Fruit fly (Drosophila melanogaster): ENCODE results near the gene CG33342.

CG33342 gene

dm6 chr3R:24357698-24358097 lies 19.0 kb upstream of the CG33342 start, which contains the start of gene Golgin84:
Gene Golgin84, minus strand, starts transcription at chr3R:24357938.
- TF ChIP-seq EcR (GFP tag; optimal IDR thresholded peaks at IDR 0.05) (no peak), CG4496 (GFP tag; IDR thresholded peaks at IDR 0.05) (no peak), CG10348 (GFP tag; IDR thresholded peaks at IDR 0.05) (no peak), D1 (tag; optimal IDR thresholded peaks at IDR 0.05) (no peak), CG14655 (GFP tag; optimal IDR thresholded peaks at IDR 0.05) (no peak), CG8301 (tag; optimal IDR thresholded peaks at IDR 0.05) (no peak), CG15710 (tag; optimal IDR thresholded peaks at IDR 0.05) (no peak), CG12605 (GFP tag; IDR thresholded peaks at IDR 0.05) (no peak), rn (GFP tag; IDR thresholded peaks at IDR 0.05) (no peak), Snoo (tag; optimal IDR thresholded peaks at IDR 0.05) (no peak), Pif1B (GFP tag; optimal IDR thresholded peaks at IDR 0.05) (no peak)

dm6 chr3R:24359957-24360356 lies 16.7 kb upstream of the CG33342 start, which contains the start of gene CG18528:
Gene CG18528, minus strand, starts transcription at chr3R:24360144.
- TF ChIP-seq CG10348 (GFP tag; IDR thresholded peaks at IDR 0.05) (no peak), CG8159 (tag; optimal IDR thresholded peaks at IDR 0.05) (no peak), CG12605 (GFP tag; IDR thresholded peaks at IDR 0.05) (no peak)

- TF ChIP-seq CG8159 (tag; optimal IDR thresholded peaks at IDR 0.05), result no peak
- TF ChIP-seq CG13204 (GFP tag; optimal IDR thresholded peaks at IDR 0.05), result no peak
- TF ChIP-seq gl (tag; optimal IDR thresholded peaks at IDR 0.05), result no peak
- TF ChIP-seq CG17806 (tag; optimal IDR thresholded peaks at IDR 0.05), result no peak
- TF ChIP-seq EcR (GFP tag; optimal IDR thresholded peaks at IDR 0.05), result no peak
- no peak for TF ChIP-seq CG32121 (GFP tag; IDR thresholded peaks at IDR 0.05)
- TF ChIP-seq CG12605 (GFP tag; IDR thresholded peaks at IDR 0.05), result no peak
Observed at dm6 chr3R:24361583-24361982, 15.1 kb upstream of the CG33342 start, which contains the start of the genes CG5762 and CG33339. Gene CG5762, minus strand, starts transcription at chr3R:24361683. Gene CG33339, plus strand, starts transcription at chr3R:24361847.

- no peak for TF ChIP-seq gl (tag; optimal IDR thresholded peaks at IDR 0.05)
- no peak for TF ChIP-seq CG8159 (tag; optimal IDR thresholded peaks at IDR 0.05)
- TF ChIP-seq Snoo (tag; optimal IDR thresholded peaks at IDR 0.05), result no peak
- TF ChIP-seq Ets98B (GFP tag; IDR thresholded peaks at IDR 0.05), result no peak
- no peak for TF ChIP-seq CG32121 (GFP tag; IDR thresholded peaks at IDR 0.05)
- TF ChIP-seq Pif1A (GFP tag; optimal IDR thresholded peaks at IDR 0.05), result no peak
- TF ChIP-seq rn (GFP tag; IDR thresholded peaks at IDR 0.05), result no peak
- no peak for TF ChIP-seq Pif1B (GFP tag; optimal IDR thresholded peaks at IDR 0.05)
- no peak for TF ChIP-seq CG12605 (GFP tag; IDR thresholded peaks at IDR 0.05)
- TF ChIP-seq CG17806 (tag; optimal IDR thresholded peaks at IDR 0.05), result no peak
- no peak for TF ChIP-seq CG34367 (tag; optimal IDR thresholded peaks at IDR 0.05)
- no peak for TF ChIP-seq fd96Ca (GFP tag; IDR thresholded peaks at IDR 0.05)
- TF ChIP-seq CG9948 (tag; optimal IDR thresholded peaks at IDR 0.05), result no peak
- TF ChIP-seq CG4496 (GFP tag; IDR thresholded peaks at IDR 0.05), result no peak
Observed at dm6 chr3R:24362838-24363237, 13.8 kb upstream of the CG33342 start, which contains the start of gene CG33340. Gene CG33340, plus strand, starts transcription at chr3R:24363138.

- no peak for TF ChIP-seq CG17806 (tag; optimal IDR thresholded peaks at IDR 0.05)
- TF ChIP-seq CG12605 (GFP tag; IDR thresholded peaks at IDR 0.05), result no peak
- TF ChIP-seq Pif1A (GFP tag; optimal IDR thresholded peaks at IDR 0.05), result no peak
- no peak for TF ChIP-seq EcR (GFP tag; optimal IDR thresholded peaks at IDR 0.05)
- no peak for TF ChIP-seq CG9948 (tag; optimal IDR thresholded peaks at IDR 0.05)
- TF ChIP-seq CG13204 (GFP tag; optimal IDR thresholded peaks at IDR 0.05), result no peak
- TF ChIP-seq Snoo (tag; optimal IDR thresholded peaks at IDR 0.05), result no peak
- TF ChIP-seq CG34367 (tag; optimal IDR thresholded peaks at IDR 0.05), result no peak
- no peak for TF ChIP-seq gl (tag; optimal IDR thresholded peaks at IDR 0.05)
- no peak for TF ChIP-seq CG10348 (GFP tag; IDR thresholded peaks at IDR 0.05)
- TF ChIP-seq D1 (tag; optimal IDR thresholded peaks at IDR 0.05), result no peak
- TF ChIP-seq CG8301 (tag; optimal IDR thresholded peaks at IDR 0.05), result no peak
Observed at dm6 chr3R:24364880-24365604, 11.6 kb upstream of the CG33342 start, which contains the start of the genes CG17784 and CG13613. Gene CG17784, minus strand, starts transcription at chr3R:24364980. Gene CG13613, plus strand, starts transcription at chr3R:24365554.

- TF ChIP-seq fd96Ca (GFP tag; IDR thresholded peaks at IDR 0.05), result no peak
- TF ChIP-seq CG9948 (tag; optimal IDR thresholded peaks at IDR 0.05), result no peak
- TF ChIP-seq CG4496 (GFP tag; IDR thresholded peaks at IDR 0.05), result no peak
- TF ChIP-seq D1 (tag; optimal IDR thresholded peaks at IDR 0.05), result no peak
- no peak for TF ChIP-seq CG12605 (GFP tag; IDR thresholded peaks at IDR 0.05)
- no peak for TF ChIP-seq EcR (GFP tag; optimal IDR thresholded peaks at IDR 0.05)
- no peak for TF ChIP-seq CG8301 (tag; optimal IDR thresholded peaks at IDR 0.05)
- no peak for TF ChIP-seq CG8159 (tag; optimal IDR thresholded peaks at IDR 0.05)
- TF ChIP-seq CG32121 (GFP tag; IDR thresholded peaks at IDR 0.05), result no peak
- TF ChIP-seq CG34367 (tag; optimal IDR thresholded peaks at IDR 0.05), result no peak
- no peak for TF ChIP-seq Pif1A (GFP tag; optimal IDR thresholded peaks at IDR 0.05)
- TF ChIP-seq CG15710 (tag; optimal IDR thresholded peaks at IDR 0.05), result no peak
- no peak for TF ChIP-seq CG10348 (GFP tag; IDR thresholded peaks at IDR 0.05)
- no peak for TF ChIP-seq rn (GFP tag; IDR thresholded peaks at IDR 0.05)
- no peak for TF ChIP-seq CG14655 (GFP tag; optimal IDR thresholded peaks at IDR 0.05)
- no peak for TF ChIP-seq gl (tag; optimal IDR thresholded peaks at IDR 0.05)
- TF ChIP-seq Snoo (tag; optimal IDR thresholded peaks at IDR 0.05), result no peak
Observed at dm6 chr3R:24367120-24367519, 9.5 kb upstream of the CG33342 start, which contains the start of gene CG42811. Gene CG42811, minus strand, starts transcription at chr3R:24367220.
